Fruit fly (Drosophila melanogaster) whole organism, embryonic: ENCODE results near the gene rk.

Experiments used
- CG10209 ChIP-seq: fragments of 200-800 bp; sonication (Bioruptor generic); optimal IDR thresholded peaks from 3 replicates; lab custom pipeline; 2017; ENCODE audit warnings: missing biosample characterization, mild to moderate bottlenecking, missing genetic modification characterization, missing genetic modification reagents
- CG10267 ChIP-seq: fragments of 200-800 bp; sonication (Bioruptor generic); optimal IDR thresholded peaks from 2 replicates; lab custom pipeline; 2018; ENCODE audit warnings: missing biosample characterization, mild to moderate bottlenecking, missing genetic modification characterization, moderate library complexity
- CG10462 ChIP-seq: fragments of 200-800 bp; sonication (Bioruptor generic); optimal IDR thresholded peaks from 2 replicates; lab custom pipeline; 2016; ENCODE audit warnings: missing biosample characterization, missing genetic modification characterization
- CG11398 ChIP-seq: fragments of 200-800 bp; sonication (Bioruptor generic); optimal IDR thresholded peaks from 2 replicates; lab custom pipeline; 2016; ENCODE audit warnings: missing biosample characterization, missing genetic modification characterization
- CG11560 ChIP-seq: fragments of 200-800 bp; sonication (Bioruptor generic); IDR thresholded peaks from 3 replicates; pipeline ENCODE4 v1.3.6; 2022; ENCODE audit warnings: missing biosample characterization, missing genetic modification characterization
- CG11723 ChIP-seq: fragments of 200-800 bp; sonication (Bioruptor generic); optimal IDR thresholded peaks from 2 replicates; lab custom pipeline; 2017; ENCODE audit warnings: missing biosample characterization, mild to moderate bottlenecking, missing genetic modification characterization
- CG12219 ChIP-seq: fragments of 200-800 bp; sonication (Bioruptor generic); optimal IDR thresholded peaks from 3 replicates; lab custom pipeline; 2018; ENCODE audit warnings: missing biosample characterization, mild to moderate bottlenecking, missing genetic modification characterization
- CG13624 ChIP-seq: fragments of 200-800 bp; sonication (Bioruptor generic); optimal IDR thresholded peaks from 2 replicates; lab custom pipeline; 2016; ENCODE audit warnings: missing biosample characterization, missing genetic modification characterization
- CG1602 ChIP-seq: fragments of 200-800 bp; sonication (Bioruptor generic); optimal IDR thresholded peaks from 3 replicates; lab custom pipeline; 2016; ENCODE audit warnings: missing biosample characterization, missing genetic modification characterization
- CG18764 ChIP-seq: fragments of 200-800 bp; sonication (Bioruptor generic); optimal IDR thresholded peaks from 3 replicates; lab custom pipeline; 2016; ENCODE audit warnings: missing biosample characterization, missing genetic modification characterization
- CG3163 ChIP-seq: fragments of 200-800 bp; sonication (Bioruptor generic); optimal IDR thresholded peaks from 3 replicates; lab custom pipeline; 2016; ENCODE audit warnings: missing biosample characterization, missing genetic modification characterization
- CG3847 ChIP-seq: fragments of 200-800 bp; sonication (Bioruptor generic); IDR thresholded peaks from 2 replicates; pipeline ENCODE4 v1.3.6; 2022; ENCODE audit warnings: missing biosample characterization, missing genetic modification characterization
- CG4328 ChIP-seq: fragments of 200-800 bp; sonication (Bioruptor generic); optimal IDR thresholded peaks from 3 replicates; lab custom pipeline; 2017; ENCODE audit warnings: missing biosample characterization, missing genetic modification reagents, missing genetic modification characterization
- CG6254 ChIP-seq: fragments of 200-800 bp; sonication (Bioruptor generic); optimal IDR thresholded peaks from 3 replicates; lab custom pipeline; 2017; ENCODE audit warnings: mild to moderate bottlenecking, missing biosample characterization, missing genetic modification reagents, missing genetic modification characterization
- CG8290 ChIP-seq, 3 experiments: fragments of 200-800 bp; sonication (Bioruptor generic); optimal IDR thresholded peaks; 2 replicates each; lab custom pipeline; 2016 to 2019; ENCODE audit warnings: missing biosample characterization in 3 of 3, missing genetic modification characterization in 3 of 3, mild to moderate bottlenecking in 2 of 3, moderate library complexity in 1 of 3
- CG8944 ChIP-seq: fragments of 200-800 bp; sonication (Bioruptor generic); optimal IDR thresholded peaks from 3 replicates; lab custom pipeline; 2016; ENCODE audit warnings: missing biosample characterization, missing genetic modification characterization
- D ChIP-seq, 2 experiments: fragments of 200-800 bp in 1 of 2; fragments of >200 bp in 1 of 2; sonication (Bioruptor generic) in 1 of 2; optimal IDR thresholded peaks; 2 replicates in 1 of 2; 3 replicates in 1 of 2; lab custom pipeline; 2017; ENCODE audit warnings: mild to moderate bottlenecking in 1 of 2, missing biosample characterization in 1 of 2, missing genetic modification characterization in 1 of 2, missing genetic modification reagents in 1 of 2
- D19A ChIP-seq: fragments of 200-800 bp; optimal IDR thresholded peaks from 3 replicates; lab custom pipeline; 2019; ENCODE audit warnings: missing biosample characterization, mild to moderate bottlenecking, missing genetic modification characterization, moderate library complexity
- Dek ChIP-seq: fragments of 200-800 bp; sonication (Bioruptor generic); optimal IDR thresholded peaks from 3 replicates; lab custom pipeline; 2019; ENCODE audit warnings: missing biosample characterization, mild to moderate bottlenecking, missing genetic modification characterization, moderate library complexity
- Dfd ChIP-seq, 2 experiments: fragments of >200 bp; optimal IDR thresholded peaks; 2 replicates each; lab custom pipeline; 2017; ENCODE audit warnings: missing biosample characterization in 2 of 2, missing genetic modification characterization in 2 of 2
- Elba2 ChIP-seq: fragments of 200-800 bp; sonication (Bioruptor generic); optimal IDR thresholded peaks from 3 replicates; lab custom pipeline; 2016; ENCODE audit warnings: missing biosample characterization, missing genetic modification characterization
- Fer2 ChIP-seq: fragments of 200-800 bp; sonication (Bioruptor generic); optimal IDR thresholded peaks from 2 replicates; lab custom pipeline; 2018; ENCODE audit warnings: missing biosample characterization, mild to moderate bottlenecking, missing genetic modification characterization, moderate library complexity
- Gsc ChIP-seq: fragments of 200-800 bp; sonication (Bioruptor generic); IDR thresholded peaks from 2 replicates; pipeline ENCODE4 v1.3.6; 2022; ENCODE audit warnings: missing biosample characterization, missing genetic modification characterization
- H15 ChIP-seq: fragments of 200-800 bp; sonication (Bioruptor generic); IDR thresholded peaks from 3 replicates; pipeline ENCODE4 v1.3.6; 2022; ENCODE audit warnings: missing biosample characterization, missing genetic modification characterization
- HLH54F ChIP-seq: fragments of 200-800 bp; sonication (Bioruptor generic); optimal IDR thresholded peaks from 3 replicates; lab custom pipeline; 2016; ENCODE audit warnings: missing biosample characterization, missing genetic modification characterization
- HLHmδ ChIP-seq: fragments of 200-800 bp; sonication (Bioruptor generic); optimal IDR thresholded peaks from 2 replicates; lab custom pipeline; 2018; ENCODE audit warnings: missing biosample characterization, mild to moderate bottlenecking, missing genetic modification characterization, moderate library complexity
- Hr39 ChIP-seq: fragments of >200 bp; optimal IDR thresholded peaks from 2 replicates; lab custom pipeline; 2017
- Hsf ChIP-seq: fragments of 200-800 bp; sonication (Bioruptor generic); optimal IDR thresholded peaks from 3 replicates; lab custom pipeline; 2016; ENCODE audit warnings: missing biosample characterization, missing genetic modification characterization
- Meics ChIP-seq: fragments of 200-800 bp; sonication (Bioruptor generic); optimal IDR thresholded peaks from 2 replicates; lab custom pipeline; 2017; ENCODE audit warnings: missing biosample characterization, mild to moderate bottlenecking, missing genetic modification characterization
- NC2α ChIP-seq: fragments of 200-800 bp; sonication (Bioruptor generic); optimal IDR thresholded peaks from 2 replicates; lab custom pipeline; 2016; ENCODE audit warnings: missing biosample characterization, missing genetic modification characterization
- Ssrp ChIP-seq: fragments of 200-800 bp; sonication (Bioruptor generic); optimal IDR thresholded peaks from 2 replicates; lab custom pipeline; 2018; ENCODE audit warnings: missing biosample characterization, mild to moderate bottlenecking, missing genetic modification characterization, moderate library complexity
- Usf ChIP-seq: fragments of 200-800 bp; sonication (Bioruptor generic); optimal IDR thresholded peaks from 2 replicates; lab custom pipeline; 2017; ENCODE audit warnings: missing genotype, missing biosample characterization, missing genetic modification characterization
- Xrp1 ChIP-seq: fragments of 200-800 bp; sonication (Bioruptor generic); IDR thresholded peaks from 2 replicates; pipeline ENCODE4 v1.3.6; 2022; ENCODE audit warnings: missing biosample characterization, missing genetic modification characterization
- ato ChIP-seq: fragments of 200-800 bp; sonication (Bioruptor generic); IDR thresholded peaks from 2 replicates; pipeline ENCODE4 v1.3.6; 2022; ENCODE audit warnings: missing biosample characterization, missing genetic modification characterization; ENCODE audit not compliant: partially characterized antibody
- cad ChIP-seq: fragments of >200 bp; optimal IDR thresholded peaks from 2 replicates; lab custom pipeline; 2017; ENCODE audit warnings: missing biosample characterization, missing genetic modification characterization
- chm ChIP-seq: fragments of 200-800 bp; sonication (Bioruptor generic); IDR thresholded peaks from 2 replicates; pipeline ENCODE4 v1.3.6; 2022; ENCODE audit warnings: missing biosample characterization, missing genetic modification characterization
- chn ChIP-seq: fragments of 200-800 bp; sonication (Bioruptor generic); optimal IDR thresholded peaks from 2 replicates; lab custom pipeline; 2016; ENCODE audit warnings: missing biosample characterization, missing genetic modification characterization
- danr ChIP-seq: fragments of 200-800 bp; sonication (Bioruptor generic); IDR thresholded peaks from 2 replicates; pipeline ENCODE4 v1.3.6; 2022; ENCODE audit warnings: missing biosample characterization, missing genetic modification characterization
- fd3F ChIP-seq: fragments of 200-800 bp; sonication (Bioruptor generic); optimal IDR thresholded peaks from 2 replicates; lab custom pipeline; 2018; ENCODE audit warnings: missing biosample characterization, mild to moderate bottlenecking, missing genetic modification characterization, moderate library complexity
- grau ChIP-seq: fragments of 200-800 bp; optimal IDR thresholded peaks from 3 replicates; lab custom pipeline; 2019; ENCODE audit warnings: missing biosample characterization, mild to moderate bottlenecking, missing genetic modification characterization, moderate library complexity
- ind ChIP-seq: fragments of 200-800 bp; sonication (Bioruptor generic); optimal IDR thresholded peaks from 3 replicates; lab custom pipeline; 2016; ENCODE audit warnings: missing biosample characterization, missing genetic modification characterization
- insv ChIP-seq, 2 experiments: fragments of 200-800 bp; sonication (Bioruptor generic); optimal IDR thresholded peaks; 3 replicates each; lab custom pipeline; 2016 to 2018; ENCODE audit warnings: missing biosample characterization in 2 of 2, missing genetic modification characterization in 2 of 2
- nom ChIP-seq: fragments of 200-800 bp; sonication (Bioruptor generic); optimal IDR thresholded peaks from 2 replicates; lab custom pipeline; 2017; ENCODE audit warnings: missing biosample characterization, missing genetic modification characterization, mild to moderate bottlenecking, moderate library complexity, missing genetic modification reagents
- repo ChIP-seq: fragments of 200-800 bp; sonication (Bioruptor generic); optimal IDR thresholded peaks from 2 replicates; lab custom pipeline; 2016; ENCODE audit warnings: missing biosample characterization, missing genetic modification characterization
- row ChIP-seq: fragments of 200-800 bp; sonication (Bioruptor generic); IDR thresholded peaks from 3 replicates; pipeline ENCODE4 v1.3.6; 2022; ENCODE audit warnings: missing biosample characterization, missing genetic modification characterization
- slp2 ChIP-seq: fragments of 200-800 bp; sonication (Bioruptor generic); optimal IDR thresholded peaks from 2 replicates; lab custom pipeline; 2016; ENCODE audit warnings: missing biosample characterization, missing genetic modification characterization
- so ChIP-seq: fragments of 200-800 bp; sonication (Bioruptor generic); IDR thresholded peaks from 3 replicates; pipeline ENCODE4 v1.3.6; 2022; ENCODE audit warnings: missing biosample characterization, missing genetic modification characterization
- unpg ChIP-seq: fragments of 200-800 bp; sonication (Bioruptor generic); optimal IDR thresholded peaks from 3 replicates; lab custom pipeline; 2018; ENCODE audit warnings: missing biosample characterization, mild to moderate bottlenecking, missing genetic modification characterization, moderate library complexity
- wdn ChIP-seq: fragments of 200-800 bp; sonication (Bioruptor generic); IDR thresholded peaks from 2 replicates; pipeline ENCODE4 v1.3.6; 2022; ENCODE audit warnings: missing biosample characterization, missing genetic modification characterization

rk gene

dm6 chr2L:14024051-14024745 lies 23.1 kb upstream of the rk start (continued):
- TF ChIP-seq CG11398 (GFP tag; lab: Kevin White, UChicago) (peak; percentile 100), row (GFP tag; lab: Robert Waterston, UW) (peak; percentile 19; the same call in 2 of the 3 replicates), CG6254 (GFP tag; lab: Kevin White, UChicago) (peak; percentile 97), CG10267 (tag; lab: Kevin White, UChicago) (peak; percentile 88), Gsc (GFP tag; lab: Robert Waterston, UW) (peak; percentile 60; the same call in 1 of the 2 replicates), cad (GFP tag; lab: Kevin White, UChicago) (no peak), danr (GFP tag; lab: Robert Waterston, UW) (peak; percentile 98), insv (GFP tag; optimal IDR thresholded peaks at IDR 0.05; lab: Kevin White, UChicago) (peak; percentile 77 to 90), chm (peak; percentile 100), repo (GFP tag; lab: Kevin White, UChicago) (peak; percentile 99), nom (GFP tag; lab: Kevin White, UChicago) (peak; percentile 81), unpg (peak; percentile 98), Dfd (GFP tag; optimal IDR thresholded peaks at IDR 0.05; lab: Kevin White, UChicago) (no peak), HLH54F (GFP tag; lab: Kevin White, UChicago) (peak; percentile 96), CG11723 (GFP tag; lab: Kevin White, UChicago) (peak; percentile 100), CG10209 (peak; percentile 100), slp2 (GFP tag; lab: Kevin White, UChicago) (peak; percentile 99), Hsf (GFP tag; lab: Kevin White, UChicago) (peak; percentile 96), Fer2 (tag; lab: Kevin White, UChicago) (peak; percentile 99), Dek (tag; lab: Kevin White, UChicago) (peak; percentile 98), Meics (peak; percentile 99), CG8290 (GFP tag; optimal IDR thresholded peaks at IDR 0.05; lab: Kevin White, UChicago) (peak; percentile 100), CG8290 (tag; optimal IDR thresholded peaks at IDR 0.05; lab: Kevin White, UChicago) (peak; percentile 100), wdn (GFP tag; lab: Robert Waterston, UW) (peak; percentile 95), CG3847 (GFP tag; lab: Robert Waterston, UW) (peak; percentile 96), Xrp1 (GFP tag; lab: Robert Waterston, UW) (peak; percentile 99), Usf (peak; percentile 97), CG10462 (GFP tag; lab: Kevin White, UChicago) (peak; percentile 99), Hr39 (lab: Kevin White, UChicago) (no peak), CG13624 (GFP tag; lab: Kevin White, UChicago) (peak; percentile 98), fd3F (GFP tag; lab: Kevin White, UChicago) (peak; percentile 99), Elba2 (GFP tag; lab: Kevin White, UChicago) (peak; percentile 0), HLHmδ (GFP tag; lab: Kevin White, UChicago) (peak; percentile 100), D19A (tag; lab: Kevin White, UChicago) (no peak), CG18764 (GFP tag; lab: Kevin White, UChicago) (peak; percentile 100), H15 (GFP tag; lab: Robert Waterston, UW) (peak; percentile 98), ato (GFP tag; lab: Robert Waterston, UW) (0 out of 2 replicates have a peak, but pooled peaks have one; percentile 49), so (GFP tag; lab: Robert Waterston, UW) (peak; percentile 99), D (optimal IDR thresholded peaks at IDR 0.05; lab: Kevin White, UChicago) (no peak), D (GFP tag; optimal IDR thresholded peaks at IDR 0.05; lab: Kevin White, UChicago) (peak; percentile 100), CG4328 (GFP tag; lab: Kevin White, UChicago) (peak; percentile 100), Ssrp (peak; percentile 86), ind (peak; percentile 89), grau (tag; lab: Kevin White, UChicago) (peak; percentile 94), chn (GFP tag; lab: Kevin White, UChicago) (peak; percentile 96), NC2α (peak; percentile 100), CG11560 (tag; lab: Robert Waterston, UW) (peak; percentile 87), CG3163 (peak; percentile 95), CG12219 (GFP tag; lab: Kevin White, UChicago) (peak; percentile 99), CG8944 (GFP tag; lab: Kevin White, UChicago) (peak; percentile 99), CG1602 (GFP tag; lab: Kevin White, UChicago) (peak; percentile 99)
